Fruit fly (Drosophila melanogaster) whole organism: Measurements from ENCODE around the gene Sirt7.

Experiments used
- Dll ChIP-seq: fragments of >200 bp; optimal IDR thresholded peaks from 2 replicates; lab custom pipeline; 2017
- EcR ChIP-seq, 2 experiments: fragments of >200 bp; optimal IDR thresholded peaks; 2 replicates each; lab custom pipeline; 2017; ENCODE audit warnings: missing biosample characterization in 2 of 2, missing genetic modification characterization in 2 of 2, missing genetic modification reagents in 2 of 2
- pan ChIP-seq: fragments of >200 bp; optimal IDR thresholded peaks from 2 replicates; lab custom pipeline; 2017
- psq ChIP-seq: fragments of >200 bp; optimal IDR thresholded peaks from 2 replicates; lab custom pipeline; 2017
- usp ChIP-seq: fragments of >200 bp; optimal IDR thresholded peaks from 2 replicates; lab custom pipeline; 2017; ENCODE audit warnings: missing biosample characterization, missing genetic modification characterization, mixed read lengths

DNA sequence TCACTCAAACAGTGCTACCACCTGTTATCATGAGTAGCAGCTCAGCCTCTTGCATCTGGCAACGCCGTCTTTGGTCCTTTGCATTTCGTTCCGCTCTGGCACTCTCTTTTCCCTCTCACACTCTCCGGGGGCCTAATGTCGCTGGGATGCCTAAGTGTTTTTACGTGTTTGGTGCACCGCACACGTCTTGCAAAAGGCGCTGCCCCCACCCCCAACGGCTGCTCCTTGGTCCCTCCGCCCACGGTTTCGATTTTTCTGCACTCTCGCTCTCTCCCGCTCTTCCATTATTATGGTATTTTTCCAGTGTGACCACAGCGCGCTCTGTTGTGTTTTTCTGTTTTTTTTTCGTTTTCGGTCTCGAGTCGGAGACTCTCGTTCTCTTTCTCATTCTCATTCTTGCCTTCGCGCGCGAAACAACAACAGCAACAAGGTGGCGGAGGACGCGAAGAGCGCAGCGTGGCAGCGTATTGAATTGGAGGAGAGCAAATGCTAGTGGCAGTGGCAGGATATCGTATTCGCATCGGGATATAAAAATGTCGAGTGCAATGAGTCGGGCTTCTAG is 32.3 kb downstream of the Sirt7 start:
- TF ChIP-seq pan (lab: Kevin White, UChicago) = no peak
- TF ChIP-seq usp = no peak
- TF ChIP-seq EcR (GFP tag; optimal IDR thresholded peaks at IDR 0.05; lab: Kevin White, UChicago) = no peak
- TF ChIP-seq Dll (lab: Kevin White, UChicago) = peak; percentile 79
- TF ChIP-seq psq (lab: Kevin White, UChicago) = no peak
